Worm (Caenorhabditis elegans) whole organism, L1 larva: ENCODE results near the gene F38H4.3.

Experiments used
- dpl-1 ChIP-seq, 3 experiments: fragments of 150-350 bp in 2 of 3; sonication (generic microtip) in 1 of 3; optimal IDR thresholded peaks; 2 replicates each; lab custom pipeline; 2014 to 2017; ENCODE audit warnings: missing biosample characterization in 3 of 3, missing genetic modification characterization in 3 of 3, missing genetic modification reagents in 3 of 3
- egl-27 ChIP-seq, 2 experiments: fragments of 150-350 bp in 1 of 2; sonication (generic microtip); optimal IDR thresholded peaks; 3 replicates each; lab custom pipeline; 2017 to 2018; ENCODE audit warnings: missing biosample characterization in 2 of 2, missing genetic modification characterization in 2 of 2, missing genetic modification reagents in 2 of 2
- fkh-4 ChIP-seq: sonication (generic microtip); optimal IDR thresholded peaks from 2 replicates; lab custom pipeline; 2016; ENCODE audit warnings: missing compliant biosample characterization, missing genetic modification characterization, borderline replicate concordance
- lin-15B ChIP-seq: fragments of 150-350 bp; sonication (generic microtip); optimal IDR thresholded peaks from 3 replicates; lab custom pipeline; 2014; ENCODE audit warnings: missing biosample characterization, missing genetic modification characterization
- pqm-1 ChIP-seq: sonication (generic microtip); optimal IDR thresholded peaks from 3 replicates; lab custom pipeline; 2017; ENCODE audit warnings: missing biosample characterization, missing genetic modification characterization
- unc-62 ChIP-seq: fragments of 150-350 bp; optimal IDR thresholded peaks from 2 replicates; lab custom pipeline; 2014; ENCODE audit warnings: missing biosample characterization, missing genetic modification reagents, missing genetic modification characterization

ce11 chrIV:11803044-11803443, 39.2 kb upstream of the F38H4.3 start, which contains the start of gene H01G02.4:
- no peak for TF ChIP-seq fkh-4
- TF ChIP-seq pqm-1 (tag; lab: Kevin White, UChicago): no peak
- no peak for TF ChIP-seq unc-62 (GFP tag; lab: Kevin White, UChicago)
- no peak for TF ChIP-seq egl-27 (tag; optimal IDR thresholded peaks at IDR 0.05; lab: Kevin White, UChicago)
- no peak for TF ChIP-seq dpl-1 (GFP tag; optimal IDR thresholded peaks at IDR 0.05; lab: Kevin White, UChicago)
- no peak for TF ChIP-seq lin-15B
